Fruit fly (Drosophila melanogaster) whole organism, embryonic: ENCODE measurements around the gene CG32301.

Experiments
- Aef1 ChIP-seq: fragments of 200-800 bp; sonication (Bioruptor generic); IDR thresholded peaks from 3 replicates; pipeline ENCODE4 v1.3.6; 2022; ENCODE audit warnings: missing biosample characterization, missing genetic modification characterization
- Atf-2 ChIP-seq: fragments of 200-800 bp; sonication (Bioruptor generic); optimal IDR thresholded peaks from 2 replicates; lab custom pipeline; 2016; ENCODE audit warnings: missing biosample characterization, missing genetic modification characterization
- B-H1 ChIP-seq: fragments of 200-800 bp; sonication (Bioruptor generic); IDR thresholded peaks from 3 replicates; pipeline ENCODE4 v1.3.6; 2022; ENCODE audit warnings: missing biosample characterization, missing genetic modification characterization
- CG13775 ChIP-seq: fragments of 200-800 bp; sonication (Bioruptor generic); optimal IDR thresholded peaks from 3 replicates; lab custom pipeline; 2017; ENCODE audit warnings: missing biosample characterization, mild to moderate bottlenecking, missing genetic modification characterization
- CG15269 ChIP-seq: fragments of 200-800 bp; sonication (Bioruptor generic); optimal IDR thresholded peaks from 2 replicates; lab custom pipeline; 2018; ENCODE audit warnings: missing biosample characterization, mild to moderate bottlenecking, missing genetic modification characterization, moderate library complexity
- CG1647 ChIP-seq: fragments of 200-800 bp; sonication (Bioruptor generic); optimal IDR thresholded peaks from 3 replicates; lab custom pipeline; 2016; ENCODE audit warnings: missing biosample characterization, missing genetic modification characterization
- CG16779 ChIP-seq: fragments of 200-800 bp; sonication (Bioruptor generic); IDR thresholded peaks from 2 replicates; pipeline ENCODE4 v1.3.6; 2022; ENCODE audit warnings: missing biosample characterization, missing genetic modification characterization
- CG16815 ChIP-seq: fragments of 200-800 bp; sonication (Bioruptor generic); optimal IDR thresholded peaks from 3 replicates; lab custom pipeline; 2017; ENCODE audit warnings: missing biosample characterization, mild to moderate bottlenecking, missing genetic modification characterization
- CG17568 ChIP-seq: fragments of 200-800 bp; sonication (Bioruptor generic); optimal IDR thresholded peaks from 2 replicates; lab custom pipeline; 2018; ENCODE audit warnings: missing biosample characterization, mild to moderate bottlenecking, missing genetic modification characterization, moderate library complexity
- CG18476 ChIP-seq: fragments of 200-800 bp; sonication (Bioruptor generic); optimal IDR thresholded peaks from 2 replicates; lab custom pipeline; 2016; ENCODE audit warnings: missing biosample characterization, mild to moderate bottlenecking, missing genetic modification characterization
- CG2678 ChIP-seq: fragments of 200-800 bp; sonication (Bioruptor generic); optimal IDR thresholded peaks from 3 replicates; lab custom pipeline; 2019; ENCODE audit warnings: missing biosample characterization, mild to moderate bottlenecking, missing genetic modification characterization, moderate library complexity
- CG2889 ChIP-seq: fragments of 200-800 bp; sonication (Bioruptor generic); IDR thresholded peaks from 3 replicates; pipeline ENCODE4 v1.3.6; 2022; ENCODE audit warnings: missing biosample characterization, missing genetic modification characterization
- CG32767 ChIP-seq: fragments of 200-800 bp; sonication (Bioruptor generic); IDR thresholded peaks from 2 replicates; pipeline ENCODE4 v1.3.6; 2022; ENCODE audit warnings: missing biosample characterization, missing genetic modification characterization
- CG3726 ChIP-seq: fragments of 200-800 bp; sonication (Bioruptor generic); IDR thresholded peaks from 3 replicates; pipeline ENCODE4, ENCODE4 v1.3.6; 2022; ENCODE audit warnings: missing biosample characterization, missing genetic modification characterization
- CG6175 ChIP-seq: fragments of 200-800 bp; sonication (Bioruptor generic); IDR thresholded peaks from 3 replicates; pipeline ENCODE4 v1.3.6; 2022; ENCODE audit warnings: missing biosample characterization, missing genetic modification characterization
- CG6272 ChIP-seq: fragments of 200-800 bp; sonication (Bioruptor generic); IDR thresholded peaks from 2 replicates; pipeline ENCODE4 v1.3.6; 2022; ENCODE audit warnings: missing biosample characterization, missing genetic modification characterization
- CG7556 ChIP-seq: fragments of 200-800 bp; sonication (Bioruptor generic); optimal IDR thresholded peaks from 2 replicates; lab custom pipeline; 2017; ENCODE audit warnings: missing biosample characterization, mild to moderate bottlenecking, missing genetic modification characterization
- CG7745 ChIP-seq: fragments of 200-800 bp; sonication (Bioruptor generic); optimal IDR thresholded peaks from 2 replicates; lab custom pipeline; 2018; ENCODE audit warnings: missing biosample characterization, mild to moderate bottlenecking, missing genetic modification characterization, moderate library complexity
- CG7963 ChIP-seq: fragments of 200-800 bp; sonication (Bioruptor generic); IDR thresholded peaks from 3 replicates; pipeline ENCODE4 v1.3.6; 2022; ENCODE audit warnings: missing biosample characterization, missing genetic modification characterization; ENCODE audit not compliant: partially characterized antibody
- CG8281 ChIP-seq: fragments of 200-800 bp; sonication (Bioruptor generic); optimal IDR thresholded peaks from 2 replicates; lab custom pipeline; 2018; ENCODE audit warnings: missing biosample characterization, mild to moderate bottlenecking, missing genetic modification characterization, moderate library complexity
- CG8290 ChIP-seq, 3 experiments: fragments of 200-800 bp; sonication (Bioruptor generic); optimal IDR thresholded peaks; 2 replicates each; lab custom pipeline; 2016 to 2019; ENCODE audit warnings: missing biosample characterization in 3 of 3, missing genetic modification characterization in 3 of 3, mild to moderate bottlenecking in 2 of 3, moderate library complexity in 1 of 3
- CG8478 ChIP-seq: fragments of >200 bp; optimal IDR thresholded peaks from 2 replicates; lab custom pipeline; 2018
- CG8944 ChIP-seq: fragments of 200-800 bp; sonication (Bioruptor generic); optimal IDR thresholded peaks from 3 replicates; lab custom pipeline; 2016; ENCODE audit warnings: missing biosample characterization, missing genetic modification characterization
- CG9797 ChIP-seq: fragments of 200-800 bp; sonication (Bioruptor generic); optimal IDR thresholded peaks from 3 replicates; lab custom pipeline; 2018; ENCODE audit warnings: missing biosample characterization, mild to moderate bottlenecking, missing genetic modification characterization
- HLHmδ ChIP-seq: fragments of 200-800 bp; sonication (Bioruptor generic); optimal IDR thresholded peaks from 2 replicates; lab custom pipeline; 2018; ENCODE audit warnings: missing biosample characterization, mild to moderate bottlenecking, missing genetic modification characterization, moderate library complexity
- Hr3 ChIP-seq: fragments of 200-800 bp; sonication (Bioruptor generic); optimal IDR thresholded peaks from 3 replicates; lab custom pipeline; 2016; ENCODE audit warnings: missing biosample characterization, missing genetic modification characterization
- Lhr ChIP-seq: fragments of 200-800 bp; sonication (Bioruptor generic); optimal IDR thresholded peaks from 3 replicates; lab custom pipeline; 2017; ENCODE audit warnings: mild to moderate bottlenecking, missing biosample characterization, missing genetic modification reagents, missing genetic modification characterization
- Meics ChIP-seq: fragments of 200-800 bp; sonication (Bioruptor generic); optimal IDR thresholded peaks from 2 replicates; lab custom pipeline; 2017; ENCODE audit warnings: missing biosample characterization, mild to moderate bottlenecking, missing genetic modification characterization
- Xbp1 ChIP-seq: fragments of 200-800 bp; sonication (Bioruptor generic); optimal IDR thresholded peaks from 3 replicates; lab custom pipeline; 2016; ENCODE audit warnings: missing biosample characterization, mild to moderate bottlenecking, missing genetic modification characterization
- al ChIP-seq: fragments of 200-800 bp; sonication (Bioruptor generic); IDR thresholded peaks from 2 replicates; pipeline ENCODE4 v1.3.6; 2022; ENCODE audit warnings: missing biosample characterization, missing genetic modification characterization
- ap ChIP-seq: fragments of 200-800 bp; sonication (Bioruptor generic); IDR thresholded peaks from 2 replicates; pipeline ENCODE4 v1.3.6; 2022; ENCODE audit warnings: missing biosample characterization, missing genetic modification characterization
- bowl ChIP-seq: fragments of 200-800 bp; sonication (Bioruptor generic); IDR thresholded peaks from 2 replicates; pipeline ENCODE4 v1.3.6; 2022; ENCODE audit warnings: missing biosample characterization, missing genetic modification characterization
- btn ChIP-seq: fragments of 200-800 bp; sonication (Bioruptor generic); optimal IDR thresholded peaks from 2 replicates; lab custom pipeline; 2016; ENCODE audit warnings: missing biosample characterization, missing genetic modification characterization
- cas ChIP-seq: fragments of 200-800 bp; sonication (Bioruptor generic); IDR thresholded peaks from 2 replicates; pipeline ENCODE4 v1.3.6; 2022; ENCODE audit warnings: missing biosample characterization, missing genetic modification characterization
- cg ChIP-seq: fragments of 200-800 bp; sonication (Bioruptor generic); optimal IDR thresholded peaks from 3 replicates; lab custom pipeline; 2019; ENCODE audit warnings: missing biosample characterization, mild to moderate bottlenecking, missing genetic modification characterization, moderate library complexity
- chm ChIP-seq: fragments of 200-800 bp; sonication (Bioruptor generic); IDR thresholded peaks from 2 replicates; pipeline ENCODE4 v1.3.6; 2022; ENCODE audit warnings: missing biosample characterization, missing genetic modification characterization
- eve ChIP-seq, 2 experiments: fragments of >200 bp; optimal IDR thresholded peaks; 2 replicates each; lab custom pipeline; 2017; ENCODE audit warnings: missing biosample characterization in 2 of 2, missing genetic modification characterization in 2 of 2
- lab ChIP-seq: fragments of 200-800 bp; sonication (Bioruptor generic); optimal IDR thresholded peaks from 3 replicates; lab custom pipeline; 2017; ENCODE audit warnings: missing biosample characterization, missing genetic modification characterization, mild to moderate bottlenecking, moderate library complexity, missing genetic modification reagents
- maf-S ChIP-seq: fragments of 200-800 bp; sonication (Bioruptor generic); optimal IDR thresholded peaks from 2 replicates; lab custom pipeline; 2016; ENCODE audit warnings: missing biosample characterization, missing genetic modification characterization
- nom ChIP-seq: fragments of 200-800 bp; sonication (Bioruptor generic); optimal IDR thresholded peaks from 2 replicates; lab custom pipeline; 2017; ENCODE audit warnings: missing biosample characterization, missing genetic modification characterization, mild to moderate bottlenecking, moderate library complexity, missing genetic modification reagents
- salm ChIP-seq: fragments of 200-800 bp; sonication (Bioruptor generic); optimal IDR thresholded peaks from 2 replicates; lab custom pipeline; 2018; ENCODE audit warnings: missing biosample characterization, mild to moderate bottlenecking, missing genetic modification characterization
- sens ChIP-seq: fragments of 200-800 bp; sonication (Bioruptor generic); peaks from one replicate; lab custom pipeline; 2016; ENCODE audit warnings: missing biosample characterization, missing genetic modification characterization
- stwl ChIP-seq: fragments of 200-800 bp; sonication (Bioruptor generic); optimal IDR thresholded peaks from 3 replicates; lab custom pipeline; 2018; ENCODE audit warnings: missing biosample characterization, mild to moderate bottlenecking, missing genetic modification characterization, moderate library complexity
- toy ChIP-seq: fragments of 200-800 bp; sonication (Bioruptor generic); IDR thresholded peaks from 2 replicates; pipeline ENCODE4 v1.3.6; 2022; ENCODE audit warnings: missing biosample characterization, missing genetic modification characterization
- tup ChIP-seq: fragments of 200-800 bp; sonication (Bioruptor generic); optimal IDR thresholded peaks from 2 replicates; lab custom pipeline; 2016; ENCODE audit warnings: missing biosample characterization, mild to moderate bottlenecking, missing genetic modification characterization, moderate library complexity
- unpg ChIP-seq: fragments of 200-800 bp; sonication (Bioruptor generic); optimal IDR thresholded peaks from 3 replicates; lab custom pipeline; 2018; ENCODE audit warnings: missing biosample characterization, mild to moderate bottlenecking, missing genetic modification characterization, moderate library complexity
- zen2 ChIP-seq: fragments of 200-800 bp; sonication (Bioruptor generic); IDR thresholded peaks from 3 replicates; pipeline ENCODE4 v1.3.6; 2022; ENCODE audit warnings: missing biosample characterization, missing genetic modification characterization; ENCODE audit not compliant: partially characterized antibody
- zf30C ChIP-seq: fragments of 200-800 bp; sonication (Bioruptor generic); optimal IDR thresholded peaks from 3 replicates; lab custom pipeline; 2018; ENCODE audit warnings: missing biosample characterization, mild to moderate bottlenecking, missing genetic modification characterization
- zfh1 ChIP-seq: fragments of 200-800 bp; sonication (Bioruptor generic); IDR thresholded peaks from 3 replicates; pipeline ENCODE4 v1.3.6; 2022; ENCODE audit warnings: missing biosample characterization, missing genetic modification characterization

CG32301 gene

dm6 chr3L:2265692-2266444, 21.6 kb downstream of the CG32301 start, which contains the start of the genes ecd and CG13806 (continued):
- no peak for TF ChIP-seq Aef1 (GFP tag; lab: Robert Waterston, UW)
- no peak for TF ChIP-seq tup (GFP tag; lab: Kevin White, UChicago)
- TF ChIP-seq CG7963, result peak; percentile 93
- no peak for TF ChIP-seq CG2889 (GFP tag; lab: Robert Waterston, UW)
- TF ChIP-seq CG1647 (GFP tag; lab: Kevin White, UChicago), result no peak
- TF ChIP-seq Atf-2 (GFP tag; lab: Kevin White, UChicago), result peak; percentile 45
- peak; percentile 23; the same call in 1 of the 2 replicates for TF ChIP-seq CG6272 (GFP tag; lab: Robert Waterston, UW)
- TF ChIP-seq zen2 (GFP tag; lab: Robert Waterston, UW), result peak; percentile 87
- TF ChIP-seq zf30C (GFP tag; lab: Kevin White, UChicago), result no peak
- TF ChIP-seq CG8290 (GFP tag; optimal IDR thresholded peaks at IDR 0.05; lab: Kevin White, UChicago), result no peak
- peak; percentile 15 to 79 for TF ChIP-seq CG8290 (tag; optimal IDR thresholded peaks at IDR 0.05; lab: Kevin White, UChicago)
- no peak for TF ChIP-seq bowl
- no peak for TF ChIP-seq eve (GFP tag; optimal IDR thresholded peaks at IDR 0.05; lab: Kevin White, UChicago)
- TF ChIP-seq CG8281, result no peak
- TF ChIP-seq CG8478, result no peak
- no peak for TF ChIP-seq CG3726 (GFP tag; lab: Robert Waterston, UW)
- TF ChIP-seq cg (GFP tag; lab: Kevin White, UChicago), result no peak
- no peak for TF ChIP-seq CG17568 (GFP tag; lab: Kevin White, UChicago)
- TF ChIP-seq al (GFP tag; lab: Robert Waterston, UW), result peak; percentile 29; the same call in 1 of the 2 replicates
- TF ChIP-seq chm, result no peak
- TF ChIP-seq Meics (GFP tag; lab: Kevin White, UChicago), result no peak
- peak; percentile 33 for TF ChIP-seq HLHmδ (GFP tag; lab: Kevin White, UChicago)
- peak; percentile 53 for TF ChIP-seq maf-S (GFP tag; lab: Kevin White, UChicago)
- no peak for TF ChIP-seq btn (GFP tag; lab: Kevin White, UChicago)
- TF ChIP-seq toy (GFP tag; lab: Robert Waterston, UW), result no peak
- TF ChIP-seq CG16779 (GFP tag; lab: Robert Waterston, UW), result no peak
- TF ChIP-seq CG9797 (GFP tag; lab: Kevin White, UChicago), result peak; percentile 50
- peak; percentile 81 for TF ChIP-seq Lhr (GFP tag; lab: Kevin White, UChicago)
- TF ChIP-seq salm (tag; lab: Kevin White, UChicago), result no peak
- TF ChIP-seq CG13775 (GFP tag; lab: Kevin White, UChicago), result peak; percentile 2
- no peak; the same call in 1 of the 2 replicates for TF ChIP-seq cas (GFP tag; lab: Robert Waterston, UW)
- no peak for TF ChIP-seq ap (GFP tag; lab: Robert Waterston, UW)
- no peak for TF ChIP-seq CG7556 (GFP tag; lab: Kevin White, UChicago)
- TF ChIP-seq lab (GFP tag; lab: Kevin White, UChicago), result no peak
- peak; percentile 60 for TF ChIP-seq Xbp1 (GFP tag; lab: Kevin White, UChicago)
- TF ChIP-seq sens (GFP tag; lab: Kevin White, UChicago), result peak; percentile 78
- no peak for TF ChIP-seq CG32767 (GFP tag; lab: Robert Waterston, UW)
- peak; percentile 23; the same call in 1 of the 3 replicates for TF ChIP-seq B-H1 (GFP tag; lab: Robert Waterston, UW)
- peak; percentile 74 for TF ChIP-seq stwl (tag; lab: Kevin White, UChicago)
- peak; percentile 67 for TF ChIP-seq zfh1 (GFP tag; lab: Robert Waterston, UW)
- TF ChIP-seq CG15269, result no peak
- no peak for TF ChIP-seq CG2678 (tag; lab: Kevin White, UChicago)
- no peak for TF ChIP-seq unpg
- peak; percentile 43 for TF ChIP-seq CG8944 (GFP tag; lab: Kevin White, UChicago)
- no peak for TF ChIP-seq nom (GFP tag; lab: Kevin White, UChicago)
- no peak for TF ChIP-seq CG16815 (GFP tag; lab: Kevin White, UChicago)
- 0 out of 3 replicates have a peak, but pooled peaks have one; percentile 39 for TF ChIP-seq CG6175 (GFP tag; lab: Robert Waterston, UW)
- no peak for TF ChIP-seq Hr3
- TF ChIP-seq CG18476 (GFP tag; lab: Kevin White, UChicago), result no peak
- no peak for TF ChIP-seq CG7745 (tag; lab: Kevin White, UChicago)
